Fruit fly (Drosophila melanogaster): Measurements from ENCODE around the gene Pi4KIIIalpha.

The Pi4KIIIalpha gene

dm6 chrX:2589446-2590038 lies 35.1 kb upstream of the Pi4KIIIalpha start (continued):
- TF ChIP-seq oc (tag; optimal IDR thresholded peaks at IDR 0.05) (peak; percentile 89), CG8944 (GFP tag; optimal IDR thresholded peaks at IDR 0.05) (peak; percentile 93), Poxn (GFP tag; IDR thresholded peaks at IDR 0.05) (peak; percentile 89), Mes4 (GFP tag; optimal IDR thresholded peaks at IDR 0.05) (peak; percentile 80), ftz-f1 (GFP tag; optimal IDR thresholded peaks at IDR 0.05) (peak; percentile 78), tx (GFP tag; optimal IDR thresholded peaks at IDR 0.05) (peak; percentile 92), CTCF (GFP tag; optimal IDR thresholded peaks at IDR 0.05) (no peak), twi (tag; optimal IDR thresholded peaks at IDR 0.05) (peak; percentile 47), CG14710 (tag; optimal IDR thresholded peaks at IDR 0.05) (peak; percentile 31), CG1647 (GFP tag; optimal IDR thresholded peaks at IDR 0.05) (peak; percentile 93), Ada2b (GFP tag; IDR thresholded peaks at IDR 0.05) (peak; percentile 94), Neu2 (GFP tag; optimal IDR thresholded peaks at IDR 0.05; ENCODE audit: borderline replicate concordance) (peak; percentile 37), nmo (GFP tag; optimal IDR thresholded peaks at IDR 0.05) (peak; percentile 83), CG6765 (GFP tag; optimal IDR thresholded peaks at IDR 0.05) (peak; percentile 66), CG14965 (GFP tag; optimal IDR thresholded peaks at IDR 0.05; ENCODE audit: borderline replicate concordance) (peak; percentile 65), CG9727 (GFP tag; optimal IDR thresholded peaks at IDR 0.05) (peak; percentile 89), tgo (GFP tag; IDR thresholded peaks at IDR 0.05) (peak; percentile 91), zfh1 (GFP tag; IDR thresholded peaks at IDR 0.05) (peak; percentile 96), Gsc (GFP tag; IDR thresholded peaks at IDR 0.05) (peak; percentile 77), emc (GFP tag; optimal IDR thresholded peaks at IDR 0.05) (peak; percentile 85), sima (GFP tag; optimal IDR thresholded peaks at IDR 0.05) (peak; percentile 48), Oli (tag; optimal IDR thresholded peaks at IDR 0.05) (peak; percentile 86), CG8281 (tag; optimal IDR thresholded peaks at IDR 0.05) (peak; percentile 63), toy (GFP tag; IDR thresholded peaks at IDR 0.05) (peak; percentile 91), CG11504 (tag; optimal IDR thresholded peaks at IDR 0.05) (peak; percentile 89), ci (GFP tag; IDR thresholded peaks at IDR 0.05) (peak; percentile 96), unc-4 (GFP tag; IDR thresholded peaks at IDR 0.05; ENCODE audit: partially characterized antibody) (no peak), gcm (GFP tag; optimal IDR thresholded peaks at IDR 0.05) (peak; percentile 66), sd (tag; optimal IDR thresholded peaks at IDR 0.05) (peak; percentile 77), BtbVII (GFP tag; optimal IDR thresholded peaks at IDR 0.05) (peak; percentile 88), tap (tag; optimal IDR thresholded peaks at IDR 0.05) (peak; percentile 71), Nf-YB (GFP tag; optimal IDR thresholded peaks at IDR 0.05) (peak; percentile 54), Camta (GFP tag; optimal IDR thresholded peaks at IDR 0.05) (peak; percentile 75), CG13123 (GFP tag; optimal IDR thresholded peaks at IDR 0.05) (peak; percentile 83), Ets97D (GFP tag; optimal IDR thresholded peaks at IDR 0.05) (peak; percentile 73), CG4424 (GFP tag; optimal IDR thresholded peaks at IDR 0.05) (peak; percentile 86), NfI (GFP tag; optimal IDR thresholded peaks at IDR 0.05) (peak; percentile 92), br (optimal IDR thresholded peaks at IDR 0.05) (no peak), CG34422 (GFP tag; IDR thresholded peaks at IDR 0.05) (peak; percentile 96), CG31365 (tag; optimal IDR thresholded peaks at IDR 0.05) (peak; percentile 68), sc (optimal IDR thresholded peaks at IDR 0.05) (no peak), sc (GFP tag; optimal IDR thresholded peaks at IDR 0.05) (peak; percentile 59), Atf6 (GFP tag; IDR thresholded peaks at IDR 0.05) (peak; percentile 95), E2f2 (GFP tag; IDR thresholded peaks at IDR 0.05) (peak; percentile 67), CG10979 (tag; optimal IDR thresholded peaks at IDR 0.05) (peak; percentile 68), NFAT (GFP tag; IDR thresholded peaks at IDR 0.05) (peak; percentile 98), vfl (GFP tag; optimal IDR thresholded peaks at IDR 0.05) (peak; percentile 95), en (GFP tag; optimal IDR thresholded peaks at IDR 0.05) (peak; percentile 74), CG3281 (GFP tag; optimal IDR thresholded peaks at IDR 0.05) (peak; percentile 92), ab (GFP tag; optimal IDR thresholded peaks at IDR 0.05) (peak; percentile 94), D (optimal IDR thresholded peaks at IDR 0.05) (no peak), D (GFP tag; optimal IDR thresholded peaks at IDR 0.05) (peak; percentile 66)
